Worm (Caenorhabditis elegans) whole organism, L3 larva: ENCODE measurements around the gene F53E4.2.

ENCODE experiments used
- aly-2 ChIP-seq: fragments of 150-350 bp; optimal IDR thresholded peaks from 2 replicates; lab custom pipeline; 2014; ENCODE audit warnings: missing biosample characterization, missing genetic modification characterization
- nhr-11 ChIP-seq: fragments of 150-350 bp; optimal IDR thresholded peaks from 2 replicates; lab custom pipeline; 2014; ENCODE audit warnings: missing biosample characterization, missing genetic modification characterization
- unc-39 ChIP-seq: sonication (generic microtip); optimal IDR thresholded peaks from 4 replicates; lab custom pipeline; 2017; ENCODE audit warnings: missing biosample characterization, missing genetic modification characterization

DNA sequence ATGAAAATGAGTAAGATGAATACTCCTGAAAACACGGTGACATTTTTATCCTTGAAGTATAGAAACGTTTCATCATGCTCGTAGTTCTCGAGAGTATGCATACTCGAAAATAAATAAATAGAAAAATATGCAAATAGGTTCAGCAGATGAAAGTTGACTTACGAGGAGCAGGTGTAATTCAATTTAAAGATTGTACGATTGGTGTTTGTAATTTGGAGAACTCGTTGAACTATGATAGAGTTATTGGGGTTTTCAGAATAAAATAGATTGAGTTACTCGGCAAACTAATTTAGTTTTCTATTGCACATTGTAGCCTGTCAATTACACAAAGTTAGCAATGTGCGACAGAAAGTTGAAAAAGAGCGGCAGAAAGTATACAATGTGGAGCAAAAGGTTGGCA lies 15.4 kb upstream of the F53E4.2 start, which contains the start of gene srz-44:
- TF ChIP-seq nhr-11 (tag; lab: Kevin White, UChicago) (no peak), aly-2 (tag; lab: Kevin White, UChicago) (no peak), unc-39 (tag; lab: Kevin White, UChicago) (no peak)
